Fruit fly (Drosophila melanogaster): ENCODE results near the gene Fadd.

Gene Fadd

DNA sequence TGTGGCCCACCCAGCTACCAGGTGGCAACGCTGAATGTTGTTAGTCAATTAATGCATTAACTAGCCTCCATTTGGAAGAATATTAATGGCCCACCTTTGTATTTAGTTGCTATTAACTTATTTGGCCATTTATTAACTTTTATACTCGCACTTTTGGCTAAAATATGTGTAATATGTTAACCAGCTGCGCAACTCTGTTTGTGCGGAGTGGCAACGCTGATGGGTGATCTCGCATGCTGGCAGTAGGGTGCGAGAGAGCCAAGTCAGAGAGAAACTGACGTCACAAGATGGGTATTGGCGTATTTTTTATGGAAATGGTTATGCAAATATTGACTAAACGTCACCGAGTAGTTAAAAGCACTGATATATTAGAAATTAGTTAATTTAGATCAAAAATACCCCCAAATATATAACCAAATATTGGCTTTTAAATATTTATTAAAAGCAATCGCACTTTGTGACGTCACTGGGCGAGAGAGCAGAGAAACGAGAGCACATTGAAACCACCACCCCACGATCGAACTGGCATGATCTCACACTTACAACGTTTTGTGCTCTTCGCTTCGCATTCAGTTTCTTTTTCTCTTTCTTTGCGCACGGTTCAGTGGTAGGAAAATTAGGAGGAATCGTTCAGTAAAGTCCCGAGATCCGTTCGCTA lies 7.5 kb downstream of the Fadd start, which contains the start of gene how (continued):
- no peak for TF ChIP-seq CG4707 (GFP tag; optimal IDR thresholded peaks at IDR 0.05)
- TF ChIP-seq mld (GFP tag; IDR thresholded peaks at IDR 0.05; ENCODE audit: partially characterized antibody): no peak
- TF ChIP-seq sc (optimal IDR thresholded peaks at IDR 0.05): no peak
- TF ChIP-seq sc (GFP tag; optimal IDR thresholded peaks at IDR 0.05): no peak
- no peak for TF ChIP-seq CG12744 (GFP tag; optimal IDR thresholded peaks at IDR 0.05)
- TF ChIP-seq gt (GFP tag; IDR thresholded peaks at IDR 0.05): no peak
- no peak for TF ChIP-seq fd64A (GFP tag; optimal IDR thresholded peaks at IDR 0.05)
- TF ChIP-seq ken (GFP tag; IDR thresholded peaks at IDR 0.05): no peak
- TF ChIP-seq CG11696 (GFP tag; IDR thresholded peaks at IDR 0.05): no peak
- TF ChIP-seq Lpt (GFP tag; optimal IDR thresholded peaks at IDR 0.05): no peak
- no peak for TF ChIP-seq ab (GFP tag; optimal IDR thresholded peaks at IDR 0.05)
- peak in 1 of 2 experiments; percentile 30 for TF ChIP-seq dpn (GFP tag; optimal IDR thresholded peaks at IDR 0.05)
- no peak for TF ChIP-seq rib (GFP tag; IDR thresholded peaks at IDR 0.05)
- TF ChIP-seq salm (tag; optimal IDR thresholded peaks at IDR 0.05): no peak
- no peak for TF ChIP-seq CG4282 (GFP tag; optimal IDR thresholded peaks at IDR 0.05)
- TF ChIP-seq Atf-2 (GFP tag; optimal IDR thresholded peaks at IDR 0.05): peak; percentile 19
- TF ChIP-seq Lhr (GFP tag; optimal IDR thresholded peaks at IDR 0.05): no peak
- no peak for TF ChIP-seq CG7745 (tag; optimal IDR thresholded peaks at IDR 0.05)
- TF ChIP-seq CG18011 (GFP tag; optimal IDR thresholded peaks at IDR 0.05): no peak
- TF ChIP-seq CrebB (tag; optimal IDR thresholded peaks at IDR 0.05): no peak
- TF ChIP-seq HLHmδ (GFP tag; optimal IDR thresholded peaks at IDR 0.05): no peak
- TF ChIP-seq kay (GFP tag; optimal IDR thresholded peaks at IDR 0.05): peak; percentile 41
- TF ChIP-seq sna (GFP tag; IDR thresholded peaks at IDR 0.05; ENCODE audit: partially characterized antibody): no peak
- 0 out of 2 replicates have a peak, but pooled peaks have one; percentile 5 for TF ChIP-seq CG32532 (GFP tag; IDR thresholded peaks at IDR 0.05)
- no peak for TF ChIP-seq pfk (GFP tag; optimal IDR thresholded peaks at IDR 0.05)
- no peak for TF ChIP-seq her (GFP tag; optimal IDR thresholded peaks at IDR 0.05)
- peak; percentile 11 for TF ChIP-seq CG13775 (GFP tag; optimal IDR thresholded peaks at IDR 0.05)
- peak in 1 of 2 experiments; percentile 45 for TF ChIP-seq crp (GFP tag; optimal IDR thresholded peaks at IDR 0.05)
- TF ChIP-seq Stat92E (GFP tag; optimal IDR thresholded peaks at IDR 0.05): no peak
- TF ChIP-seq Mrtf (GFP tag; IDR thresholded peaks at IDR 0.05): no peak
- TF ChIP-seq tx (GFP tag; optimal IDR thresholded peaks at IDR 0.05): peak; percentile 96
- TF ChIP-seq unpg (GFP tag; optimal IDR thresholded peaks at IDR 0.05): no peak
- no peak for TF ChIP-seq pan (optimal IDR thresholded peaks at IDR 0.05)
- no peak for TF ChIP-seq pan (GFP tag; optimal IDR thresholded peaks at IDR 0.05 in 1 of 2, IDR thresholded peaks at IDR 0.05 in 1 of 2)
- TF ChIP-seq wdn (GFP tag; IDR thresholded peaks at IDR 0.05): no peak
- no peak for TF ChIP-seq H2.0 (GFP tag; IDR thresholded peaks at IDR 0.05)
- TF ChIP-seq dimm (GFP tag; IDR thresholded peaks at IDR 0.05): no peak
- TF ChIP-seq CoRest (tag; optimal IDR thresholded peaks at IDR 0.05): peak; percentile 56
- no peak for TF ChIP-seq klu (GFP tag; IDR thresholded peaks at IDR 0.05)
- no peak for TF ChIP-seq Doc2 (GFP tag; IDR thresholded peaks at IDR 0.05)
- no peak for TF ChIP-seq CG3726 (GFP tag; IDR thresholded peaks at IDR 0.05)
- no peak for TF ChIP-seq peb (GFP tag; IDR thresholded peaks at IDR 0.05)
- TF ChIP-seq tll (GFP tag; optimal IDR thresholded peaks at IDR 0.05): peak in 1 of 2 experiments; percentile 95
- TF ChIP-seq CG6654 (GFP tag; optimal IDR thresholded peaks at IDR 0.05): no peak
- TF ChIP-seq pzg (GFP tag; optimal IDR thresholded peaks at IDR 0.05): peak; percentile 69
- peak; percentile 17 for TF ChIP-seq CG12219 (GFP tag; optimal IDR thresholded peaks at IDR 0.05)
- TF ChIP-seq Dip2 (GFP tag; IDR thresholded peaks at IDR 0.05): no peak
- peak; percentile 22 for TF ChIP-seq CG13624 (GFP tag; optimal IDR thresholded peaks at IDR 0.05)
- TF ChIP-seq CG2199 (GFP tag; IDR thresholded peaks at IDR 0.05): no peak
- no peak for TF ChIP-seq hkb (optimal IDR thresholded peaks at IDR 0.05)
- no peak for TF ChIP-seq hkb (GFP tag; IDR thresholded peaks at IDR 0.05)

Measured in whole organism, embryonic.